Fruit fly (Drosophila melanogaster) whole organism, embryonic: ENCODE results near the gene Fkbp59.

ENCODE experiments used
- Atf-2 ChIP-seq: fragments of 200-800 bp; sonication (Bioruptor generic); optimal IDR thresholded peaks from 2 replicates; lab custom pipeline; 2016; ENCODE audit warnings: missing biosample characterization, missing genetic modification characterization
- Atf3 ChIP-seq: fragments of 200-800 bp; sonication (Bioruptor generic); optimal IDR thresholded peaks from 3 replicates; lab custom pipeline; 2016; ENCODE audit warnings: missing biosample characterization, missing genetic modification characterization
- BEAF-32 ChIP-seq: fragments of 200-800 bp; sonication (Bioruptor generic); optimal IDR thresholded peaks from 3 replicates; lab custom pipeline; 2017; ENCODE audit warnings: missing biosample characterization, missing genetic modification characterization, mild to moderate bottlenecking, moderate library complexity, missing genetic modification reagents
- C15 ChIP-seq: fragments of 200-800 bp; sonication (Bioruptor generic); IDR thresholded peaks from 3 replicates; pipeline ENCODE4 v1.3.6; 2022; ENCODE audit warnings: missing biosample characterization, missing genetic modification characterization
- CG10366 ChIP-seq: fragments of 200-800 bp; sonication (Bioruptor generic); IDR thresholded peaks from 2 replicates; pipeline ENCODE4 v1.3.6; 2022; ENCODE audit warnings: missing biosample characterization, missing genetic modification characterization
- CG12155 ChIP-seq: fragments of 200-800 bp; sonication (Bioruptor generic); optimal IDR thresholded peaks from 3 replicates; lab custom pipeline; 2016; ENCODE audit warnings: missing biosample characterization, missing genetic modification characterization
- CG14050 ChIP-seq: fragments of 200-800 bp; sonication (Bioruptor generic); IDR thresholded peaks from 3 replicates; pipeline ENCODE4 v1.3.6; 2022; ENCODE audit warnings: missing biosample characterization, missing genetic modification characterization
- CG14710 ChIP-seq: fragments of 200-800 bp; sonication (Bioruptor generic); optimal IDR thresholded peaks from 3 replicates; lab custom pipeline; 2019; ENCODE audit warnings: missing biosample characterization, mild to moderate bottlenecking, missing genetic modification characterization, moderate library complexity
- CG17912 ChIP-seq: fragments of 200-800 bp; sonication (Bioruptor generic); optimal IDR thresholded peaks from 2 replicates; lab custom pipeline; 2018; ENCODE audit warnings: missing biosample characterization, mild to moderate bottlenecking, missing genetic modification characterization
- CG34224 ChIP-seq: fragments of 200-800 bp; sonication (Bioruptor generic); IDR thresholded peaks from 3 replicates; pipeline ENCODE4 v1.3.6; 2022; ENCODE audit warnings: missing biosample characterization, missing genetic modification characterization; ENCODE audit not compliant: partially characterized antibody
- CG42726 ChIP-seq: fragments of 200-800 bp; sonication (Bioruptor generic); IDR thresholded peaks from 2 replicates; pipeline ENCODE4 v1.3.6; 2022; ENCODE audit warnings: missing biosample characterization, missing genetic modification characterization; ENCODE audit not compliant: partially characterized antibody
- CG6683 ChIP-seq: fragments of 200-800 bp; sonication (Bioruptor generic); optimal IDR thresholded peaks from 2 replicates; lab custom pipeline; 2017; ENCODE audit warnings: missing biosample characterization, mild to moderate bottlenecking, missing genetic modification characterization, missing genetic modification reagents
- CG6813 ChIP-seq: fragments of 200-800 bp; sonication (Bioruptor generic); optimal IDR thresholded peaks from 2 replicates; lab custom pipeline; 2017; ENCODE audit warnings: missing biosample characterization, missing genetic modification characterization, mild to moderate bottlenecking, moderate library complexity, missing genetic modification reagents
- CG7928 ChIP-seq: fragments of 200-800 bp; sonication (Bioruptor generic); optimal IDR thresholded peaks from 2 replicates; lab custom pipeline; 2017; ENCODE audit warnings: missing biosample characterization, mild to moderate bottlenecking, missing genetic modification characterization
- Dp ChIP-seq: fragments of 200-800 bp; sonication (Bioruptor generic); optimal IDR thresholded peaks from 2 replicates; lab custom pipeline; 2018; ENCODE audit warnings: missing biosample characterization, mild to moderate bottlenecking, missing genetic modification characterization, moderate library complexity
- HLH54F ChIP-seq: fragments of 200-800 bp; sonication (Bioruptor generic); optimal IDR thresholded peaks from 3 replicates; lab custom pipeline; 2016; ENCODE audit warnings: missing biosample characterization, missing genetic modification characterization
- HmgD ChIP-seq: fragments of 200-800 bp; sonication (Bioruptor generic); optimal IDR thresholded peaks from 3 replicates; lab custom pipeline; 2016; ENCODE audit warnings: missing biosample characterization, missing genetic modification characterization
- MESR4 ChIP-seq: fragments of 200-800 bp; sonication (Bioruptor generic); optimal IDR thresholded peaks from 2 replicates; lab custom pipeline; 2018; ENCODE audit warnings: missing biosample characterization, mild to moderate bottlenecking, missing genetic modification characterization, moderate library complexity
- Pdp1 ChIP-seq, 2 experiments: fragments of 200-800 bp; sonication (Bioruptor generic); optimal IDR thresholded peaks; 3 replicates each; lab custom pipeline; 2016; ENCODE audit warnings: missing biosample characterization in 2 of 2, missing genetic modification characterization in 2 of 2, mild to moderate bottlenecking in 1 of 2, moderate library complexity in 1 of 2
- Stat92E ChIP-seq, 3 experiments: fragments of >200 bp in 2 of 3; fragments of 200-800 bp in 1 of 3; sonication (Bioruptor generic) in 1 of 3; optimal IDR thresholded peaks; 2 replicates each; lab custom pipeline; 2017 to 2019; ENCODE audit warnings: missing biosample characterization in 3 of 3, missing genetic modification characterization in 3 of 3, mild to moderate bottlenecking in 1 of 3, moderate library complexity in 1 of 3
- Usf ChIP-seq: fragments of 200-800 bp; sonication (Bioruptor generic); optimal IDR thresholded peaks from 2 replicates; lab custom pipeline; 2017; ENCODE audit warnings: missing genotype, missing biosample characterization, missing genetic modification characterization
- ara ChIP-seq: fragments of 200-800 bp; sonication (Bioruptor generic); IDR thresholded peaks from 2 replicates; pipeline ENCODE4 v1.3.6; 2022; ENCODE audit warnings: missing biosample characterization, missing genetic modification characterization
- ase ChIP-seq: fragments of 200-800 bp; sonication (Bioruptor generic); IDR thresholded peaks from 3 replicates; pipeline ENCODE4 v1.3.6; 2022; ENCODE audit warnings: missing biosample characterization, missing genetic modification characterization
- chn ChIP-seq: fragments of 200-800 bp; sonication (Bioruptor generic); optimal IDR thresholded peaks from 2 replicates; lab custom pipeline; 2016; ENCODE audit warnings: missing biosample characterization, missing genetic modification characterization
- dan ChIP-seq: fragments of 200-800 bp; sonication (Bioruptor generic); IDR thresholded peaks from 2 replicates; pipeline ENCODE4 v1.3.6; 2022; ENCODE audit warnings: missing biosample characterization, missing genetic modification characterization
- danr ChIP-seq: fragments of 200-800 bp; sonication (Bioruptor generic); IDR thresholded peaks from 2 replicates; pipeline ENCODE4 v1.3.6; 2022; ENCODE audit warnings: missing biosample characterization, missing genetic modification characterization
- disco-r ChIP-seq: fragments of 200-800 bp; sonication (Bioruptor generic); optimal IDR thresholded peaks from 2 replicates; lab custom pipeline; 2016; ENCODE audit warnings: missing biosample characterization, missing genetic modification characterization
- emc ChIP-seq: fragments of 200-800 bp; sonication (Bioruptor generic); optimal IDR thresholded peaks from 2 replicates; lab custom pipeline; 2016; ENCODE audit warnings: missing biosample characterization, missing genetic modification characterization
- ems ChIP-seq: fragments of 200-800 bp; sonication (Bioruptor generic); optimal IDR thresholded peaks from 3 replicates; lab custom pipeline; 2016; ENCODE audit warnings: missing biosample characterization, missing genetic modification characterization
- esg ChIP-seq: fragments of 200-800 bp; sonication (Bioruptor generic); conservative IDR thresholded peaks from 2 replicates; pipeline ENCODE4 v1.3.6; 2022; ENCODE audit warnings: missing biosample characterization, missing genetic modification characterization
- ewg ChIP-seq: fragments of 200-800 bp; sonication (Bioruptor generic); optimal IDR thresholded peaks from 3 replicates; lab custom pipeline; 2017; ENCODE audit warnings: mild to moderate bottlenecking, missing biosample characterization, missing genetic modification reagents, missing genetic modification characterization
- fd64A ChIP-seq: fragments of 200-800 bp; sonication (Bioruptor generic); optimal IDR thresholded peaks from 3 replicates; lab custom pipeline; 2018; ENCODE audit warnings: missing biosample characterization, mild to moderate bottlenecking, missing genetic modification characterization
- gcm ChIP-seq: fragments of 200-800 bp; sonication (Bioruptor generic); optimal IDR thresholded peaks from 2 replicates; lab custom pipeline; 2019; ENCODE audit warnings: missing biosample characterization, mild to moderate bottlenecking, missing genetic modification characterization, moderate library complexity
- gcm2 ChIP-seq: fragments of 200-800 bp; sonication (Bioruptor generic); optimal IDR thresholded peaks from 2 replicates; lab custom pipeline; 2016; ENCODE audit warnings: missing biosample characterization, missing genetic modification characterization
- gfzf ChIP-seq: fragments of 200-800 bp; sonication (Bioruptor generic); optimal IDR thresholded peaks from 2 replicates; lab custom pipeline; 2016; ENCODE audit warnings: missing biosample characterization, mild to moderate bottlenecking, missing genetic modification characterization, moderate library complexity
- gro ChIP-seq: fragments of 200-800 bp; sonication (Bioruptor generic); optimal IDR thresholded peaks from 2 replicates; lab custom pipeline; 2016; ENCODE audit warnings: missing biosample characterization, missing genetic modification characterization
- gsb ChIP-seq: fragments of 200-800 bp; sonication (Bioruptor generic); IDR thresholded peaks from 2 replicates; pipeline ENCODE4 v1.3.6; 2022; ENCODE audit warnings: missing biosample characterization, missing genetic modification characterization
- hb ChIP-seq: fragments of 200-800 bp; sonication (Bioruptor generic); IDR thresholded peaks from 3 replicates; pipeline ENCODE4 v1.3.6; 2022; ENCODE audit warnings: missing biosample characterization, missing genetic modification characterization; ENCODE audit not compliant: partially characterized antibody
- phol ChIP-seq: fragments of 200-800 bp; sonication (Bioruptor generic); optimal IDR thresholded peaks from 3 replicates; lab custom pipeline; 2018; ENCODE audit warnings: missing biosample characterization, mild to moderate bottlenecking, missing genetic modification characterization, moderate library complexity
- pnt ChIP-seq: fragments of 200-800 bp; sonication (Bioruptor generic); optimal IDR thresholded peaks from 3 replicates; lab custom pipeline; 2016; ENCODE audit warnings: missing biosample characterization, missing genetic modification characterization
- repo ChIP-seq: fragments of 200-800 bp; sonication (Bioruptor generic); optimal IDR thresholded peaks from 2 replicates; lab custom pipeline; 2016; ENCODE audit warnings: missing biosample characterization, missing genetic modification characterization
- seq ChIP-seq: fragments of 200-800 bp; sonication (Bioruptor generic); IDR thresholded peaks from 2 replicates; pipeline ENCODE4 v1.3.6; 2022; ENCODE audit warnings: missing biosample characterization, missing genetic modification characterization
- sim ChIP-seq: fragments of 200-800 bp; sonication (Bioruptor generic); IDR thresholded peaks from 2 replicates; pipeline ENCODE4 v1.3.6; 2022; ENCODE audit warnings: missing biosample characterization, missing genetic modification characterization
- slou ChIP-seq: fragments of 200-800 bp; sonication (Bioruptor generic); optimal IDR thresholded peaks from 3 replicates; lab custom pipeline; 2016; ENCODE audit warnings: missing biosample characterization, missing genetic modification characterization
- sqz ChIP-seq: fragments of 200-800 bp; sonication (Bioruptor generic); optimal IDR thresholded peaks from 3 replicates; lab custom pipeline; 2018; ENCODE audit warnings: missing biosample characterization, mild to moderate bottlenecking, missing genetic modification characterization
- ssp ChIP-seq: fragments of 200-800 bp; sonication (Bioruptor generic); IDR thresholded peaks from 2 replicates; pipeline ENCODE4 v1.3.6; 2022; ENCODE audit warnings: missing biosample characterization, missing genetic modification characterization
- stwl ChIP-seq: fragments of 200-800 bp; sonication (Bioruptor generic); optimal IDR thresholded peaks from 3 replicates; lab custom pipeline; 2018; ENCODE audit warnings: missing biosample characterization, mild to moderate bottlenecking, missing genetic modification characterization, moderate library complexity
- tio ChIP-seq: fragments of 200-800 bp; sonication (Bioruptor generic); optimal IDR thresholded peaks from 2 replicates; lab custom pipeline; 2017; ENCODE audit warnings: missing biosample characterization, missing genetic modification characterization, inconsistent platforms
- trem ChIP-seq: fragments of 200-800 bp; optimal IDR thresholded peaks from 3 replicates; lab custom pipeline; 2019; ENCODE audit warnings: missing biosample characterization, mild to moderate bottlenecking, missing genetic modification characterization, moderate library complexity
- ttk ChIP-seq: fragments of 200-800 bp; sonication (Bioruptor generic); IDR thresholded peaks from 2 replicates; pipeline ENCODE4 v2.1.2; 2022; ENCODE audit warnings: missing biosample characterization, missing genetic modification characterization
- vnd ChIP-seq: fragments of 200-800 bp; sonication (Bioruptor generic); IDR thresholded peaks from 3 replicates; pipeline ENCODE4 v1.3.6; 2022; ENCODE audit warnings: missing biosample characterization, missing genetic modification characterization; ENCODE audit not compliant: partially characterized antibody

Gene Fkbp59

DNA sequence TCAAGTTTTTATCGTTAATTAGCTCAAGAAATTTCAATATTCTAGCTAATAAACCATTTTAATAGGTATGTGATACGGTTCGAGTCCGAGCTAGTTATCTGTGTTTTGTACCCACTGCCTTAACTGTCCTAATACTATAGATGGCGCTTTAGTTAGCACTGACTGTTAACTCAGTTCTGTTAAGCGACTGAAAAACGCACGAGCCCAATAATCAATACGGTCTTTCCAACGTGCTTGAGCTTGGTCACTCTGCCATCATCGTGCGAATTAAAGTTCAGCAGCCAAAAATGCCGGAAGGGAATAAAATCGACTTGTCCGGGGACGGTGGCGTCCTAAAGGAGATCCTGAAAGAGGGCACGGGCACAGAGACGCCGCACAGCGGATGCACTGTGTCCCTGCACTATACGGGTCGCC, at the start of gene Fkbp59:
TSS of gene Fkbp59 (plus strand) at position 150 of the 414 bp plus-strand sequence.
- TF ChIP-seq dan (no peak), CG42726 (GFP tag; lab: Robert Waterston, UW) (peak; percentile 40; the same call in 1 of the 2 replicates), disco-r (GFP tag; lab: Kevin White, UChicago) (no peak), gfzf (peak; percentile 85), esg (GFP tag; lab: Robert Waterston, UW) (no peak), ewg (GFP tag; lab: Kevin White, UChicago) (no peak), MESR4 (peak; percentile 66), HmgD (GFP tag; lab: Kevin White, UChicago) (no peak), C15 (GFP tag; lab: Robert Waterston, UW) (no peak), danr (GFP tag; lab: Robert Waterston, UW) (no peak), CG6813 (GFP tag; lab: Kevin White, UChicago) (no peak), CG6683 (GFP tag; lab: Kevin White, UChicago) (no peak), CG17912 (no peak), gcm (no peak), repo (GFP tag; lab: Kevin White, UChicago) (no peak), ttk (GFP tag; lab: Robert Waterston, UW) (no peak), CG34224 (GFP tag; lab: Robert Waterston, UW) (peak; percentile 21; the same call in 1 of the 3 replicates), slou (GFP tag; lab: Kevin White, UChicago) (no peak), vnd (GFP tag; lab: Robert Waterston, UW) (peak; percentile 88), gcm2 (GFP tag; lab: Kevin White, UChicago) (no peak), CG10366 (no peak), tio (GFP tag; lab: Kevin White, UChicago) (no peak), Dp (peak; percentile 42), CG14050 (GFP tag; lab: Robert Waterston, UW) (no peak), BEAF-32 (GFP tag; lab: Kevin White, UChicago) (peak; percentile 32), ase (no peak), CG7928 (GFP tag; lab: Kevin White, UChicago) (no peak), HLH54F (no peak), sim (GFP tag; lab: Robert Waterston, UW) (no peak), stwl (tag; lab: Kevin White, UChicago) (peak; percentile 73), Pdp1 (GFP tag; optimal IDR thresholded peaks at IDR 0.05; lab: Kevin White, UChicago) (no peak), trem (peak; percentile 27), CG12155 (GFP tag; lab: Kevin White, UChicago) (no peak), Atf-2 (GFP tag; lab: Kevin White, UChicago) (no peak), sqz (no peak), Stat92E (GFP tag; optimal IDR thresholded peaks at IDR 0.05; lab: Kevin White, UChicago) (no peak), pnt (GFP tag; lab: Kevin White, UChicago) (no peak), ara (GFP tag; lab: Robert Waterston, UW) (no peak), Atf3 (GFP tag; lab: Kevin White, UChicago) (no peak), seq (GFP tag; lab: Robert Waterston, UW) (no peak), ssp (GFP tag; lab: Robert Waterston, UW) (no peak), Usf (no peak), CG14710 (tag; lab: Kevin White, UChicago) (peak; percentile 27), hb (GFP tag; lab: Robert Waterston, UW) (peak; percentile 94), phol (peak; percentile 12), gsb (no peak), gro (peak; percentile 21), ems (GFP tag; lab: Kevin White, UChicago) (no peak), fd64A (no peak), emc (GFP tag; lab: Kevin White, UChicago) (no peak), chn (GFP tag; lab: Kevin White, UChicago) (no peak)
